Fruit fly (Drosophila melanogaster): ENCODE results near the gene PQBP1.

- TF ChIP-seq h (GFP tag; optimal IDR thresholded peaks at IDR 0.05) (no peak), fru (GFP tag; optimal IDR thresholded peaks at IDR 0.05) (no peak), Jra (GFP tag; optimal IDR thresholded peaks at IDR 0.05) (no peak), Dfd (GFP tag; optimal IDR thresholded peaks at IDR 0.05) (no peak), jim (GFP tag; optimal IDR thresholded peaks at IDR 0.05) (no peak), Myc (optimal IDR thresholded peaks at IDR 0.05) (no peak), br (GFP tag; optimal IDR thresholded peaks at IDR 0.05) (no peak), woc (GFP tag; optimal IDR thresholded peaks at IDR 0.05) (no peak), OdsH (GFP tag; optimal IDR thresholded peaks at IDR 0.05) (no peak), lola (GFP tag; optimal IDR thresholded peaks at IDR 0.05) (no peak), usp (GFP tag; optimal IDR thresholded peaks at IDR 0.05) (no peak), sv (GFP tag; optimal IDR thresholded peaks at IDR 0.05) (no peak), N (GFP tag; optimal IDR thresholded peaks at IDR 0.05) (no peak), psq (GFP tag; optimal IDR thresholded peaks at IDR 0.05) (no peak)
These were observed 42.5 kb upstream of the PQBP1 start, which contains the start of gene beta4GalT7 for dm6 chr3R:25023056-25023455.
